Fruit fly (Drosophila melanogaster): ENCODE measurements around the gene CalpC.

The CalpC gene

dm6 chrX:16333434-16334141 is 8.0 kb downstream of the CalpC start, which contains the start of the genes CG9921 and Dsp1 (continued):
- TF ChIP-seq ci (GFP tag; IDR thresholded peaks at IDR 0.05) (peak; percentile 62; the same call in 2 of the 3 replicates), CG17361 (GFP tag; IDR thresholded peaks at IDR 0.05) (no peak), CG12299 (tag; optimal IDR thresholded peaks at IDR 0.05) (no peak), Optix (GFP tag; IDR thresholded peaks at IDR 0.05) (no peak), CG8478 (optimal IDR thresholded peaks at IDR 0.05) (peak; percentile 8), HLH54F (GFP tag; optimal IDR thresholded peaks at IDR 0.05) (no peak), CG6813 (GFP tag; optimal IDR thresholded peaks at IDR 0.05) (peak; percentile 3), CG13775 (GFP tag; optimal IDR thresholded peaks at IDR 0.05) (no peak), Hmx (GFP tag; optimal IDR thresholded peaks at IDR 0.05) (no peak), ind (GFP tag; optimal IDR thresholded peaks at IDR 0.05) (no peak), PHDP (tag; optimal IDR thresholded peaks at IDR 0.05) (no peak), so (GFP tag; IDR thresholded peaks at IDR 0.05) (peak; percentile 15; the same call in 1 of the 3 replicates), CG7357 (GFP tag; IDR thresholded peaks at IDR 0.05) (no peak), z (GFP tag; IDR thresholded peaks at IDR 0.05) (no peak), CG16813 (GFP tag; IDR thresholded peaks at IDR 0.05; ENCODE audit: partially characterized antibody) (no peak), HmgD (GFP tag; optimal IDR thresholded peaks at IDR 0.05) (no peak), CrebB (tag; optimal IDR thresholded peaks at IDR 0.05) (peak; percentile 38), Eip74EF (GFP tag; optimal IDR thresholded peaks at IDR 0.05) (no peak), danr (GFP tag; IDR thresholded peaks at IDR 0.05) (no peak)

- TF ChIP-seq CG8924 (tag; optimal IDR thresholded peaks at IDR 0.05), result peak; percentile 50
- peak; percentile 4 for TF ChIP-seq sens (GFP tag)
- peak in 1 of 2 experiments; percentile 55 for TF ChIP-seq Pdp1 (GFP tag; optimal IDR thresholded peaks at IDR 0.05)
- TF ChIP-seq Med (GFP tag), result peak; percentile 63
- TF ChIP-seq cg (GFP tag; optimal IDR thresholded peaks at IDR 0.05), result peak; percentile 89
- TF ChIP-seq CG30020 (tag; optimal IDR thresholded peaks at IDR 0.05), result peak; percentile 0
- no peak for TF ChIP-seq bcd (GFP tag; optimal IDR thresholded peaks at IDR 0.05)
- TF ChIP-seq tll (GFP tag; optimal IDR thresholded peaks at IDR 0.05), result no peak
- peak; percentile 3 for TF ChIP-seq Dp (GFP tag; optimal IDR thresholded peaks at IDR 0.05)
- peak; percentile 41; the same call in 1 of the 2 replicates for TF ChIP-seq E2f1 (GFP tag; IDR thresholded peaks at IDR 0.05)
- peak; percentile 32; the same call in 1 of the 3 replicates for TF ChIP-seq CG34422 (GFP tag; IDR thresholded peaks at IDR 0.05)
- TF ChIP-seq CG12299 (tag; optimal IDR thresholded peaks at IDR 0.05), result peak; percentile 53
- no peak for TF ChIP-seq CG2116 (GFP tag; optimal IDR thresholded peaks at IDR 0.05)
- 0 out of 4 replicates have a peak, but pooled peaks have one; percentile 6 for TF ChIP-seq chinmo (GFP tag; IDR thresholded peaks at IDR 0.05; ENCODE audit: partially characterized antibody)
- no peak for TF ChIP-seq pfk (GFP tag; optimal IDR thresholded peaks at IDR 0.05)
- peak in 1 of 3 experiments; percentile 43 for TF ChIP-seq lola (GFP tag; optimal IDR thresholded peaks at IDR 0.05)
Measured at dm6 chrX:16334251-16334860, 8.8 kb downstream of the CalpC start.

DNA sequence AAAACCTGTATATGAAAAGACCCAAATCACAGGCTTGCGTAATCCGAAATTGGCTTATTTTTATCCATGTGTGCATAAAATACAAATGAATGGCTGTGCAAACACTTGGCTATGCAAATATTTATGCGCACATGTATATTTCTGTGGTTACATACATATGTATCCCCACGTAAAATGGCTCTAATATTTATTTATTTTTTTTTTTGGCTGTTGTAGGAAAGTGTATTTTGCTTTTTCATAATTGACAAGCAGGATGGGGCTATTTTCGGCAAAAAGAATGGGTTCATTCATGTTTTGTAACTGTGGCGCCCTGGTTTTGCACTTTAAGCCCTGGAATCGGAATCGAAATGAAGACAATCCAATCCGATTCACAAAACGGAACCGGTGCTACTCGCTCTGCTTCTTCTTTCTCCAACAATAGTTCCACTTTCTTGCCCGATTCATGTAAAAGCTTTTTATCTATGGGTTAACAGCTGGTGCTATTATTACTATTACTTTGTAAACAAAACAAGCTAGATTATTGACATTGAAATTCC is 9.6 kb downstream of the CalpC start:
- TF ChIP-seq h (optimal IDR thresholded peaks at IDR 0.05), result no peak
- peak; percentile 34 for TF ChIP-seq Bdp1 (GFP tag; optimal IDR thresholded peaks at IDR 0.05)
- TF ChIP-seq Atf3 (GFP tag; optimal IDR thresholded peaks at IDR 0.05), result peak; percentile 26
- TF ChIP-seq CG33213 (GFP tag; optimal IDR thresholded peaks at IDR 0.05), result peak; percentile 62
- peak; percentile 52 for TF ChIP-seq CG18476 (GFP tag; optimal IDR thresholded peaks at IDR 0.05)
- no peak for TF ChIP-seq CG7745 (tag; optimal IDR thresholded peaks at IDR 0.05)
- no peak for TF ChIP-seq CG34224 (GFP tag; IDR thresholded peaks at IDR 0.05; ENCODE audit: partially characterized antibody)
- peak; percentile 43 for TF ChIP-seq pnt (GFP tag; optimal IDR thresholded peaks at IDR 0.05)
- TF ChIP-seq toy (GFP tag; IDR thresholded peaks at IDR 0.05), result 0 out of 2 replicates have a peak, but pooled peaks have one; percentile 50
- no peak for TF ChIP-seq Kr (GFP tag; optimal IDR thresholded peaks at IDR 0.05)
- TF ChIP-seq CG17186 (GFP tag; optimal IDR thresholded peaks at IDR 0.05), result no peak
- TF ChIP-seq CG2202 (tag; optimal IDR thresholded peaks at IDR 0.05), result peak; percentile 17
- peak; percentile 87 for TF ChIP-seq CG32532 (GFP tag; IDR thresholded peaks at IDR 0.05)
